Fruit fly (Drosophila melanogaster): ENCODE results near the gene CG12522.

- TF ChIP-seq insv (optimal IDR thresholded peaks at IDR 0.05) (no peak), psq (optimal IDR thresholded peaks at IDR 0.05) (no peak), ttk (optimal IDR thresholded peaks at IDR 0.05) (no peak), Sin3A (optimal IDR thresholded peaks at IDR 0.05) (no peak), h (optimal IDR thresholded peaks at IDR 0.05) (no peak), Myc (optimal IDR thresholded peaks at IDR 0.05) (no peak)
Observed at dm6 chr3L:11113198-11114197, 5.5 kb downstream of the CG12522 start, which contains the start of gene Sod1.
